Worm (Caenorhabditis elegans): ENCODE results near the gene let-805.
"Not testable (repeated sequence)": the region's sequence is repeated elsewhere in the genome, so short reads cannot be mapped to it uniquely, and the experiment has no call there.

Gene let-805

ce11 chrIII:2699363-2699762 lies 41.5 kb downstream of the let-805 start, which contains the start of gene cox-6B:
cox-6B (plus strand) TSS chrIII:2699663.
- not testable (repeated sequence) for TF ChIP-seq ets-7 (tag; optimal IDR thresholded peaks at IDR 0.05); pes-1 (GFP tag; IDR thresholded peaks at IDR 0.05); ceh-13 (GFP tag; optimal IDR thresholded peaks at IDR 0.05)

ce11 chrIII:2700637-2701036 lies 42.8 kb downstream of the let-805 start, which contains the start of gene set-27:
set-27 (plus strand) TSS chrIII:2700937.
- TF ChIP-seq tra-4 (tag; optimal IDR thresholded peaks at IDR 0.05) (no peak), hmg-4 (GFP tag; optimal IDR thresholded peaks at IDR 0.05) (no peak), aly-1 (tag; optimal IDR thresholded peaks at IDR 0.05) (no peak), tbx-37 (GFP tag; conservative IDR thresholded peaks at IDR 0.05) (no peak), ceh-36 (tag; optimal IDR thresholded peaks at IDR 0.05) (no peak), ceh-13 (GFP tag; optimal IDR thresholded peaks at IDR 0.05) (no peak), hmbx-1 (tag; optimal IDR thresholded peaks at IDR 0.05) (no peak), hnd-1 (tag; optimal IDR thresholded peaks at IDR 0.05) (no peak), pes-1 (GFP tag; IDR thresholded peaks at IDR 0.05) (no peak), ama-1 (optimal IDR thresholded peaks at IDR 0.05) (no peak), ets-7 (tag; optimal IDR thresholded peaks at IDR 0.05) (no peak), sea-1 (GFP tag; conservative IDR thresholded peaks at IDR 0.05) (no peak)

ce11 chrIII:2710211-2710610 lies 52.3 kb downstream of the let-805 start:
- no peak for TF ChIP-seq ets-7 (tag; optimal IDR thresholded peaks at IDR 0.05)
- no peak for TF ChIP-seq B0310.2 (tag; optimal IDR thresholded peaks at IDR 0.05)
- no peak for TF ChIP-seq tra-4 (tag; optimal IDR thresholded peaks at IDR 0.05)

ce11 chrIII:2711527-2711926 lies 53.6 kb downstream of the let-805 start:
- TF ChIP-seq sea-1 (GFP tag; conservative IDR thresholded peaks at IDR 0.05) (no peak), hmg-4 (GFP tag; optimal IDR thresholded peaks at IDR 0.05) (no peak), ama-1 (optimal IDR thresholded peaks at IDR 0.05) (no peak), tbx-37 (GFP tag; conservative IDR thresholded peaks at IDR 0.05) (no peak), ceh-36 (tag; optimal IDR thresholded peaks at IDR 0.05) (no peak), ets-7 (tag; optimal IDR thresholded peaks at IDR 0.05) (no peak), pes-1 (GFP tag; IDR thresholded peaks at IDR 0.05) (0 out of 2 replicates have a peak, but pooled peaks have one; percentile 10)

- no peak for TF ChIP-seq tbx-11 (GFP tag; IDR thresholded peaks at IDR 0.05)
- no peak for TF ChIP-seq hmg-4 (GFP tag; optimal IDR thresholded peaks at IDR 0.05)
- no peak for TF ChIP-seq tra-4 (tag; optimal IDR thresholded peaks at IDR 0.05)
- TF ChIP-seq aly-1 (tag; optimal IDR thresholded peaks at IDR 0.05) = no peak
- no peak for TF ChIP-seq ceh-36 (tag; optimal IDR thresholded peaks at IDR 0.05)
- TF ChIP-seq hnd-1 (tag; optimal IDR thresholded peaks at IDR 0.05) = no peak
- TF ChIP-seq tbx-37 (GFP tag; conservative IDR thresholded peaks at IDR 0.05) = no peak
- TF ChIP-seq hmbx-1 (tag; optimal IDR thresholded peaks at IDR 0.05) = no peak
- no peak for TF ChIP-seq ceh-13 (GFP tag; optimal IDR thresholded peaks at IDR 0.05)
- no peak for TF ChIP-seq flt-1 (GFP tag; IDR thresholded peaks at IDR 0.05)
- TF ChIP-seq pes-1 (GFP tag; IDR thresholded peaks at IDR 0.05) = no peak
- no peak for TF ChIP-seq ama-1 (optimal IDR thresholded peaks at IDR 0.05)
- no peak for TF ChIP-seq sea-1 (GFP tag; conservative IDR thresholded peaks at IDR 0.05)
- TF ChIP-seq scrt-1 (GFP tag; IDR thresholded peaks at IDR 0.05) = no peak
- TF ChIP-seq B0310.2 (tag; optimal IDR thresholded peaks at IDR 0.05) = no peak
- no peak for TF ChIP-seq F13C5.2 (tag; optimal IDR thresholded peaks at IDR 0.05)
- no peak for TF ChIP-seq ets-7 (tag; optimal IDR thresholded peaks at IDR 0.05)
Measured at ce11 chrIII:2716514-2716913, 58.6 kb downstream of the let-805 start, which contains the start of gene tmem-132. tmem-132 (minus strand) TSS chrIII:2716614.

- TF ChIP-seq B0310.2 (tag; optimal IDR thresholded peaks at IDR 0.05) (no peak), F13C5.2 (tag; optimal IDR thresholded peaks at IDR 0.05) (no peak), scrt-1 (GFP tag; IDR thresholded peaks at IDR 0.05) (no peak), tbx-11 (GFP tag; IDR thresholded peaks at IDR 0.05) (no peak), tbx-37 (GFP tag; conservative IDR thresholded peaks at IDR 0.05) (no peak), tra-4 (tag; optimal IDR thresholded peaks at IDR 0.05) (no peak), ceh-36 (tag; optimal IDR thresholded peaks at IDR 0.05) (no peak), pes-1 (GFP tag; IDR thresholded peaks at IDR 0.05) (no peak)
Measured at ce11 chrIII:2724992-2725220, 67.0 kb downstream of the let-805 start, which contains the start of gene Y71H2AM.11. Y71H2AM.11 (minus strand) TSS chrIII:2725092.

ce11 chrIII:2725221-2726203 lies 67.6 kb downstream of the let-805 start, which contains the start of gene cosa-1:
cosa-1 (plus strand) TSS chrIII:2726116.
- TF ChIP-seq flt-1 (GFP tag; IDR thresholded peaks at IDR 0.05) = no peak
- no peak for TF ChIP-seq hnd-1 (tag; optimal IDR thresholded peaks at IDR 0.05)
- no peak for TF ChIP-seq tbx-11 (GFP tag; IDR thresholded peaks at IDR 0.05)
- no peak for TF ChIP-seq F13C5.2 (tag; optimal IDR thresholded peaks at IDR 0.05)
- no peak for TF ChIP-seq sea-1 (GFP tag; conservative IDR thresholded peaks at IDR 0.05)
- TF ChIP-seq scrt-1 (GFP tag; IDR thresholded peaks at IDR 0.05) = no peak
- no peak for TF ChIP-seq aly-1 (tag; optimal IDR thresholded peaks at IDR 0.05)
- TF ChIP-seq ceh-36 (tag; optimal IDR thresholded peaks at IDR 0.05) = no peak
- TF ChIP-seq ama-1 (optimal IDR thresholded peaks at IDR 0.05) = no peak
- TF ChIP-seq ets-7 (tag; optimal IDR thresholded peaks at IDR 0.05) = no peak
- TF ChIP-seq hmg-4 (GFP tag; optimal IDR thresholded peaks at IDR 0.05) = no peak
- no peak for TF ChIP-seq tbx-37 (GFP tag; conservative IDR thresholded peaks at IDR 0.05)
- TF ChIP-seq pes-1 (GFP tag; IDR thresholded peaks at IDR 0.05) = no peak
- no peak for TF ChIP-seq tra-4 (tag; optimal IDR thresholded peaks at IDR 0.05)
- TF ChIP-seq ceh-13 (GFP tag; optimal IDR thresholded peaks at IDR 0.05) = no peak
- no peak for TF ChIP-seq hmbx-1 (tag; optimal IDR thresholded peaks at IDR 0.05)
